Worm (Caenorhabditis elegans) whole organism, midembryonic: Measurements from ENCODE around the gene C27F2.4.

Source experiments
- T22C8.4 ChIP-seq: fragments of 200-800 bp; sonication (Bioruptor generic); IDR thresholded peaks from 2 replicates; pipeline ENCODE4 v1.3.6; 2022; ENCODE audit warnings: missing genetic modification characterization, missing compliant biosample characterization
- klf-2 ChIP-seq: fragments of 200-800 bp; sonication (Bioruptor generic); conservative IDR thresholded peaks from 2 replicates; pipeline ENCODE4 v1.3.6; 2022; ENCODE audit warnings: missing genetic modification reagents, missing genetic modification characterization, missing compliant biosample characterization
- ref-1 ChIP-seq: fragments of 200-800 bp; sonication (Bioruptor generic); conservative IDR thresholded peaks from 2 replicates; pipeline ENCODE4 v1.3.6; 2022; ENCODE audit warnings: missing genetic modification reagents, missing genetic modification characterization, missing compliant biosample characterization
- ztf-29 ChIP-seq: fragments of 200-800 bp; sonication (Bioruptor generic); IDR thresholded peaks from 2 replicates; pipeline ENCODE4 v1.3.6; 2022; ENCODE audit warnings: missing genetic modification reagents, missing genetic modification characterization, missing compliant biosample characterization

ce11 chrIII:4962393-4962792 lies 2.3 kb upstream of the C27F2.4 start, which contains the start of gene vps-22:
- TF ChIP-seq klf-2 (GFP tag; lab: Robert Waterston, UW) (no peak), ztf-29 (no peak), ref-1 (no peak), T22C8.4 (GFP tag; lab: Robert Waterston, UW) (no peak)
